Fruit fly (Drosophila melanogaster): ENCODE results near the gene RhoGAP92B.

RhoGAP92B gene

DNA sequence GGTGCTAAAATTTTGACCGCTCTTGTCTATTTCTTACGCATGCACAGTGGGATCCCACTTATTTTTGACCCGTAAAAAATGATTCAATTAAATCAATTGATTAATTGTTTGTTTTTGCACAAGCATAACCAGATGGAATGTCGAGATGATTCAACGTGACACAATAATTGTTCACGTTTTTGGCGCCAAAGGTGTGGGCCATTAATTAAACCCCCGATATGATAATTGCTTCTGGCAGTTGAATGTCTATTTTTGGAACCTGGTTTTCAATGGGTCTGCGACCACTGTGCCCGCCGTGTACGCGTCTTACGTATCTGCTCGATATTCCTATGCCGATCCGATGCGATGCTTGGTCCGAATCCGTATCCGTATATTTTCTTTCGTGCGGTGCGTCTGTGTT is 12.9 kb upstream of the RhoGAP92B start (continued):
- TF ChIP-seq az2 (GFP tag; optimal IDR thresholded peaks at IDR 0.05) (peak; percentile 53), danr (GFP tag; IDR thresholded peaks at IDR 0.05) (no peak), Gsc (GFP tag; IDR thresholded peaks at IDR 0.05) (peak; percentile 59), knrl (GFP tag; IDR thresholded peaks at IDR 0.05; ENCODE audit: partially characterized antibody) (peak; percentile 55; the same call in 2 of the 3 replicates), NfI (GFP tag; optimal IDR thresholded peaks at IDR 0.05) (peak; percentile 65), ara (GFP tag; IDR thresholded peaks at IDR 0.05) (peak; percentile 56; the same call in 1 of the 2 replicates), her (GFP tag; optimal IDR thresholded peaks at IDR 0.05) (peak; percentile 57), CG10431 (GFP tag; optimal IDR thresholded peaks at IDR 0.05) (no peak), wor (GFP tag; IDR thresholded peaks at IDR 0.05) (0 out of 2 replicates have a peak, but pooled peaks have one; percentile 20), CG12299 (tag; optimal IDR thresholded peaks at IDR 0.05) (peak; percentile 36), vfl (GFP tag; optimal IDR thresholded peaks at IDR 0.05) (peak; percentile 29), Awh (GFP tag; IDR thresholded peaks at IDR 0.05) (0 out of 2 replicates have a peak, but pooled peaks have one; percentile 30), lab (GFP tag; optimal IDR thresholded peaks at IDR 0.05) (peak; percentile 70), CoRest (tag; optimal IDR thresholded peaks at IDR 0.05) (peak; percentile 71), CG7357 (GFP tag; IDR thresholded peaks at IDR 0.05) (peak; percentile 67; the same call in 2 of the 3 replicates), CG12769 (tag; optimal IDR thresholded peaks at IDR 0.05) (peak; percentile 86), odd (GFP tag; optimal IDR thresholded peaks at IDR 0.05) (peak; percentile 56), CG31441 (GFP tag; IDR thresholded peaks at IDR 0.05) (peak; percentile 77), ATbp (GFP tag; optimal IDR thresholded peaks at IDR 0.05) (peak; percentile 65), vnd (GFP tag; IDR thresholded peaks at IDR 0.05; ENCODE audit: partially characterized antibody) (0 out of 3 replicates have a peak, but pooled peaks have one; percentile 40), CG10366 (GFP tag; IDR thresholded peaks at IDR 0.05) (peak; percentile 53), CG6765 (GFP tag; optimal IDR thresholded peaks at IDR 0.05) (peak; percentile 54), CG12155 (GFP tag; optimal IDR thresholded peaks at IDR 0.05) (peak; percentile 49), CG6654 (GFP tag; optimal IDR thresholded peaks at IDR 0.05) (peak; percentile 42), slp2 (GFP tag; optimal IDR thresholded peaks at IDR 0.05) (peak; percentile 33), CG11695 (GFP tag; IDR thresholded peaks at IDR 0.05) (peak; percentile 81), CG10267 (tag; optimal IDR thresholded peaks at IDR 0.05) (peak; percentile 56), HLH3B (GFP tag; IDR thresholded peaks at IDR 0.05) (peak; percentile 52; the same call in 1 of the 2 replicates), HmgZ (tag; optimal IDR thresholded peaks at IDR 0.05) (peak; percentile 22), inv (GFP tag; IDR thresholded peaks at IDR 0.05; ENCODE audit: partially characterized antibody) (peak; percentile 27; the same call in 1 of the 2 replicates), trh (GFP tag; optimal IDR thresholded peaks at IDR 0.05) (peak; percentile 16), fd64A (GFP tag; optimal IDR thresholded peaks at IDR 0.05) (peak; percentile 47), cato (GFP tag; optimal IDR thresholded peaks at IDR 0.05; ENCODE audit: borderline replicate concordance) (peak; percentile 36), stwl (tag; optimal IDR thresholded peaks at IDR 0.05) (no peak), Six4 (GFP tag; optimal IDR thresholded peaks at IDR 0.05) (peak; percentile 72), ranshi (GFP tag; IDR thresholded peaks at IDR 0.05) (peak; percentile 64; the same call in 1 of the 2 replicates), CG6813 (GFP tag; optimal IDR thresholded peaks at IDR 0.05) (peak; percentile 68), bigmax (GFP tag; optimal IDR thresholded peaks at IDR 0.05) (no peak), B-H2 (GFP tag; optimal IDR thresholded peaks at IDR 0.05) (peak; percentile 32), tap (tag; optimal IDR thresholded peaks at IDR 0.05) (peak; percentile 71), zfh2 (GFP tag; optimal IDR thresholded peaks at IDR 0.05) (peak; percentile 75), Rx (GFP tag; IDR thresholded peaks at IDR 0.05) (peak; percentile 53), sens-2 (GFP tag; IDR thresholded peaks at IDR 0.05) (peak; percentile 55; the same call in 1 of the 2 replicates), CG7839 (tag; optimal IDR thresholded peaks at IDR 0.05) (peak; percentile 82), Sin3A (optimal IDR thresholded peaks at IDR 0.05) (no peak), D19B (GFP tag; optimal IDR thresholded peaks at IDR 0.05) (peak; percentile 14), Dek (tag; optimal IDR thresholded peaks at IDR 0.05) (peak; percentile 32), Atf6 (GFP tag; IDR thresholded peaks at IDR 0.05) (peak; percentile 75; the same call in 1 of the 2 replicates), Ada2b (GFP tag; IDR thresholded peaks at IDR 0.05) (peak; percentile 67), CG30431 (GFP tag; optimal IDR thresholded peaks at IDR 0.05) (peak; percentile 62)

All from whole organism, embryonic.